Fruit fly (Drosophila melanogaster) whole organism, embryonic: Measurements from ENCODE around the gene CG17744.
A peak's percentile ranks its signal among the peaks of the same experiment; 100 is the strongest.

Source experiments
- Ada2b ChIP-seq: fragments of 200-800 bp; sonication (Bioruptor generic); IDR thresholded peaks from 2 replicates; pipeline ENCODE4 v1.3.6; 2022; ENCODE audit warnings: missing biosample characterization, missing genetic modification characterization
- CG11398 ChIP-seq: fragments of 200-800 bp; sonication (Bioruptor generic); optimal IDR thresholded peaks from 2 replicates; lab custom pipeline; 2016; ENCODE audit warnings: missing biosample characterization, missing genetic modification characterization
- CG8359 ChIP-seq: fragments of 200-800 bp; sonication (Bioruptor generic); optimal IDR thresholded peaks from 2 replicates; lab custom pipeline; 2017; ENCODE audit warnings: missing biosample characterization, mild to moderate bottlenecking, missing genetic modification characterization, borderline replicate concordance
- Hand ChIP-seq: fragments of 200-800 bp; sonication (Bioruptor generic); optimal IDR thresholded peaks from 2 replicates; lab custom pipeline; 2017; ENCODE audit warnings: mild to moderate bottlenecking, missing biosample characterization, missing genetic modification reagents, missing genetic modification characterization
- ase ChIP-seq: fragments of 200-800 bp; sonication (Bioruptor generic); IDR thresholded peaks from 3 replicates; pipeline ENCODE4 v1.3.6; 2022; ENCODE audit warnings: missing biosample characterization, missing genetic modification characterization
- lilli ChIP-seq: fragments of 200-800 bp; sonication (Bioruptor generic); optimal IDR thresholded peaks from 3 replicates; lab custom pipeline; 2016; ENCODE audit warnings: missing biosample characterization, missing genetic modification characterization
- lola ChIP-seq, 3 experiments: fragments of >200 bp in 2 of 3; fragments of 200-800 bp in 1 of 3; sonication (Bioruptor generic) in 1 of 3; optimal IDR thresholded peaks; 2 replicates each; lab custom pipeline; 2017 to 2019; ENCODE audit warnings: missing biosample characterization in 3 of 3, missing genetic modification characterization in 3 of 3, mild to moderate bottlenecking in 1 of 3, moderate library complexity in 1 of 3
- pan ChIP-seq, 4 experiments: fragments of >200 bp in 3 of 4; fragments of 200-800 bp in 1 of 4; sonication (Bioruptor generic) in 1 of 4; optimal IDR thresholded peaks in 3 of 4; IDR thresholded peaks in 1 of 4; 2 replicates each; pipeline versions ENCODE4 v1.3.6 to Lab custom; 2017 to 2022; ENCODE audit warnings: missing biosample characterization in 2 of 4, missing genetic modification characterization in 2 of 4, mixed read lengths in 1 of 4
- usp ChIP-seq: fragments of >200 bp; optimal IDR thresholded peaks from 2 replicates; lab custom pipeline; 2017; ENCODE audit warnings: missing biosample characterization, missing genetic modification characterization

- TF ChIP-seq lola (GFP tag; optimal IDR thresholded peaks at IDR 0.05; lab: Kevin White, UChicago) (no peak), CG8359 (GFP tag; lab: Kevin White, UChicago) (no peak), usp (GFP tag; lab: Kevin White, UChicago) (no peak), CG11398 (GFP tag; lab: Kevin White, UChicago) (no peak), pan (optimal IDR thresholded peaks at IDR 0.05; lab: Kevin White, UChicago) (no peak), pan (GFP tag; optimal IDR thresholded peaks at IDR 0.05 in 1 of 2, IDR thresholded peaks at IDR 0.05 in 1 of 2) (peak in 1 of 2 experiments; percentile 52), ase (GFP tag; lab: Robert Waterston, UW) (peak; percentile 70; the same call in 2 of the 3 replicates), lilli (GFP tag; lab: Kevin White, UChicago) (peak; percentile 26), Hand (peak; percentile 46), Ada2b (GFP tag; lab: Robert Waterston, UW) (0 out of 2 replicates have a peak, but pooled peaks have one; percentile 9)
Observed at dm6 chr3L:7013568-7014305, 12.9 kb downstream of the CG17744 start.
